Worm (Caenorhabditis elegans): ENCODE measurements around the gene mob-2.

DNA sequence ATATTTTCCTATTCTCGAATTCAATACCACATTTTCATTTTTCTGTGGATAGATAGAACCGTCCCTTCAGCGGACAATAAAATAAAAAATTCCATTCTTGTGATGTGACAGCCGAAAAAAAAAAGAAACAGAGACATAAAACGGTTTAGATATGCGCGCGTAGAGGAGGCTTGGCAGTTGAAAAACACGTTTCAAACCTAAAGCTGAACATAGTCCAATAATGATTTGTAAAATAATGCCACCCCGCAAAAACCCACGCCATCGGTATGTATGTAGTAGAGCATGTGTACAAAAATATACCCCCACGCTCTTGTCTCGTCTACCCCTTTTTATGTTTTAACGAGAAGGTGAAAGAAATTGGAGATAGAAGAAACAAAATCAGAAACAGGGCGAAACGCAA, 61.2 kb downstream of the mob-2 start:
- TF ChIP-seq C38D4.7 (GFP tag; optimal IDR thresholded peaks at IDR 0.05) (no peak), ceh-18 (tag; optimal IDR thresholded peaks at IDR 0.05) (no peak), mec-3 (tag; optimal IDR thresholded peaks at IDR 0.05; ENCODE audit: borderline replicate concordance) (no peak)
